Fruit fly (Drosophila melanogaster) S2 (cell line): ENCODE measurements around the gene SCCRO4.

Experiments used
- CG8478 ChIP-seq: fragments of >200 bp; optimal IDR thresholded peaks from 2 replicates; lab custom pipeline; 2018
- CTCF ChIP-seq, 2 experiments: fragments of >200 bp; optimal IDR thresholded peaks; 2 replicates each; lab custom pipeline; 2018

SCCRO4 gene

DNA sequence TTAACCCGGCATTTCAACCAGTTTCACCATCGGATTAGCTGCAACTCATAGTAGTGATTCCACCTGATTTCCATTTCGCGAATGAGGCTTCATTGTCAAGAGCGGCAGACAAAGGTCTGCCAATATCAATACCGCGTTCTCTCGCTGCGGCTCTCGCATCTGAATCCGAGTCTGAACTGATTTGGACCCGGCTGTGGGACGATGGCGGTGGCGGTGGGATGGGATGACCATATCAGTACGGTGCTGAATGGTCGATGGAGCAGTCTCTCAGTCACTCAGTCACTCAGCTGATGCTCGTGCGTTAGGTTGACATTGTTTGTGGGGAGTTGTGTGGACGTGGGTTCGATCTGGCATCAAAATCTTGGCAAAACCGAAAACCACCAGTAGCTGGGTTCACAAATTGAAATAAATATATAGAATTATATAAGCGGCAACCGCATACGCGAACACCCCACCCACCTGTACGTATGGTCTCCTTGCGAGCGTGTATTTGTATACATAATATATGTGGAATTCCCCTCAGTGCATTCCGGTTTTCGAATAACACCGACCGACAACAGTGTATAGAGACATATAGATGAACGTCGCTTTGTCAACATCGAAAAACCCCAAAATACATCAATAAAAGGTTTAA lies 17.9 kb downstream of the SCCRO4 start, which contains the start of gene Spn77Ba:
Gene Spn77Ba, plus strand, starts transcription at position 235 of the 634 bp plus-strand sequence.
- TF ChIP-seq CG8478 (lab: Kevin White, UChicago) (no peak), CTCF (optimal IDR thresholded peaks at IDR 0.05; lab: Kevin White, UChicago) (no peak)

dm6 chr3L:20317751-20318150 lies 18.5 kb downstream of the SCCRO4 start:
- TF ChIP-seq CG8478 (lab: Kevin White, UChicago), result no peak
- TF ChIP-seq CTCF (optimal IDR thresholded peaks at IDR 0.05; lab: Kevin White, UChicago), result no peak

DNA sequence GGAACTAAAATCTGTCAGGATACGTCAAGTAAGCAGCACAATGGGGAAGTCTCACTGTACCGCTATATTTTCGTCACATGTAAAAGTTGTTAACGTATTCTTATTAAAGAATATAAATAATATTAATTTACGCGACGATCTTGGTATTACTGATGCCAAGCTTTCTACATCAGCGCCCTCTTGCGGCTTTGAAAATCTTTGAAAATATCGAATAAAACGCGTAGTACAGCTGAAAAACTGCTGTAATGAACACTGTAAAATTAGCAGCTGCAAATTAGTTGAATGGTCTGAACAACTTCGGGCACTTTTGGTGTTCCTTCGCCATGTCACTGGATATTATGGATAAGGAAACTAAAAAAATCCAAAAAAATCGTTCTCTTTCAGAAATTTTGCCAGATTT lies 20.8 kb downstream of the SCCRO4 start:
- TF ChIP-seq CTCF (optimal IDR thresholded peaks at IDR 0.05; lab: Kevin White, UChicago), result peak; percentile 50 to 78
- no peak for TF ChIP-seq CG8478 (lab: Kevin White, UChicago)

DNA sequence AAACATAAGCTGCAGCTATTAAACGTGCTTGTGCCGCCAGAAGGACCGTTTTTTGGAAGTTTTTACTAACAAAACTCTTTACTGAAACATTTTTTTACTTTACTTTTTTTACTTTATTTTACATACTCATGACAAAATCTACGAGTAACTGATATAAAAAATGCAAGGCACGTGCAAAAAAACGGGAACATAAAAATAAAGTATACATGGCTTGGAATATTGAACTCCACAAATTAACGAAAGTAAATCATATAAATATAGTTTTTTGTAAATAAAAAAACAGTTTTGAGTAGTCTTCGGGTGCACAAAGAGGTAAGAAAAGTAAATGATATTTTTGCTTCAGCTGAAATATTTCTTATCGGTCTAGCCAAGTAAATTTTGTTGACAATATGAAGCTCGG lies 21.4 kb downstream of the SCCRO4 start, which contains the start of gene Spn77Bb:
Gene Spn77Bb, plus strand, starts transcription at position 301 of the 400 bp plus-strand sequence.
- no peak for TF ChIP-seq CG8478 (lab: Kevin White, UChicago)
- TF ChIP-seq CTCF (optimal IDR thresholded peaks at IDR 0.05; lab: Kevin White, UChicago), result no peak

DNA sequence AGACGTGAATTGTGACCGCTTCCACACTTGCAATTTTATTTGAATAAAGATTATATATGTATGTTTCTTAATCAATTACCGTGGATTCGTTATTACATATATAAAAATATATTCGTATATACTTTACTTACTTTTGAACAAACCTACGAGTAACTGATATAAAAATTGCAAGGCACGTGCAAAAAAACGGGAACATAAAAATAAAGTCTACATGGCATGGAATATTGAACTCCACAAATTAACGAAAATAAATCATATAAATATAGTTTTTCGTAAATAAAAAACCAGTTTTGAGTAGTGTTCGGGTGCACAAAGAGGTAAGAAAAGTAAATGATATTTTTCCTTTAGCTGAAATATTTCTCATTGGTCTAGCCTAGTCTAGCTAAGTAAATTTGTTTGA lies 43.1 kb downstream of the SCCRO4 start, which contains the start of gene Spn77Bc:
Gene Spn77Bc, plus strand, starts transcription at position 301 of the 400 bp plus-strand sequence.
- TF ChIP-seq CTCF (optimal IDR thresholded peaks at IDR 0.05; lab: Kevin White, UChicago), result no peak
- TF ChIP-seq CG8478 (lab: Kevin White, UChicago), result no peak

dm6 chr3L:20347762-20348580 lies 48.8 kb downstream of the SCCRO4 start, which contains the start of the genes Rbbp5 and eRF1:
Gene Rbbp5, minus strand, starts transcription at chr3L:20347942.
Gene eRF1, plus strand, starts transcription at chr3L:20348355.
- TF ChIP-seq CTCF (optimal IDR thresholded peaks at IDR 0.05; lab: Kevin White, UChicago) (no peak), CG8478 (lab: Kevin White, UChicago) (no peak)

DNA sequence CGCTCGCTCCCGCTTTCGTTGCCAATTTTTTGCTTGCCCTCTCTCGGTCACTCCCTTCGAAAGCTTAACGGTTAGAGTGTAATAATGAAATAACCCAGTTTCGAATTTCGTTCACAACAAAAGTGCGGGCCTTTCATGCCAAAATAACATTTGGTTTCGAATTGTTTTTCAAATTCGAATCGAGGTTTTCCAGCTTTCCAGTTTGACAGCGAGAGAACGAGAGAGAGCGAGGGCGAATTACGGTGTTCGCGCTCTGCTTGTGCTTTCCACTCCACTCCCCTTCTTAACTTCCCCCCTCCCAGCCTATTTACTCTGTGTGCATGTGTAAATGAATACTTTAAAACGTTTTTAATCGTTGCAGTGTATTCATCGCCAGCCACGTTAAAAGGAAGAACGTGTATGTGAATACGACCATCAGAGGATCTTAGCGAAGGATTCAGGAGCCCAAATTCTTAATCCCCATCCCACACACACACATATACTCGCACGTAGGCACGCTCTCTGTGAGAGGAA lies 49.4 kb downstream of the SCCRO4 start:
- TF ChIP-seq CTCF (optimal IDR thresholded peaks at IDR 0.05; lab: Kevin White, UChicago) (no peak), CG8478 (lab: Kevin White, UChicago) (no peak)

DNA sequence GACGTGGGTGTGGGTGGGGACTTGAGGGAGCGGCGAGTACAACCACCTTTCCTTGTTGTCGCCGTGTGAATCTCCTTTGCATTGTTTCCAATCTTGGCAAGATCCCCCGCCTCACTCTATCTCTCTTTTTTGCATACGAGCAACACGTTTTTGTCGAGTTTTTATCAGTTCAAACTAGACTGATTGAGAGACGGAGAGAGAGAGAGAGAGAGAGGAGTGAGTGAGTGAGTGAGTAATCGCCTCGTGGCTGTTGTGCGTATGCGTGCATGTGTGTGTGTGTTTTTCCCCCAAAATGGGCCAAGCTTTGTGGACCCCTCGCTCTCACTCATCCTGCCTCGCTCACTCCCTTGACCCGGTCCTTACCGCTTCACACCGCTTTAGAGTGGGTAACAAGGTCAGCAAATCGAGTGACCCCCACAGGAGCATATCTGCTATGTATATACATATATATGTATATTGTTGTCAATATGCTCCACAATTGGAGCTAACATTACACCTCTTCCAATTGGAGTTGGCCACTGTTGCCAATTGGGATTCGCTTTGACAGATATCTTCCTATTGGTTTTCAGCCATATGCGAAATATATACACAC lies 50.2 kb downstream of the SCCRO4 start:
- TF ChIP-seq CTCF (optimal IDR thresholded peaks at IDR 0.05; lab: Kevin White, UChicago) (no peak), CG8478 (lab: Kevin White, UChicago) (no peak)

dm6 chr3L:20353149-20353548 lies 53.9 kb downstream of the SCCRO4 start, which contains the start of gene CG5618:
Gene CG5618, plus strand, starts transcription at chr3L:20353449.
- no peak for TF ChIP-seq CTCF (optimal IDR thresholded peaks at IDR 0.05; lab: Kevin White, UChicago)
- no peak for TF ChIP-seq CG8478 (lab: Kevin White, UChicago)

dm6 chr3L:20353726-20354332 lies 54.6 kb downstream of the SCCRO4 start:
- TF ChIP-seq CG8478 (lab: Kevin White, UChicago) (no peak), CTCF (optimal IDR thresholded peaks at IDR 0.05; lab: Kevin White, UChicago) (no peak)

DNA sequence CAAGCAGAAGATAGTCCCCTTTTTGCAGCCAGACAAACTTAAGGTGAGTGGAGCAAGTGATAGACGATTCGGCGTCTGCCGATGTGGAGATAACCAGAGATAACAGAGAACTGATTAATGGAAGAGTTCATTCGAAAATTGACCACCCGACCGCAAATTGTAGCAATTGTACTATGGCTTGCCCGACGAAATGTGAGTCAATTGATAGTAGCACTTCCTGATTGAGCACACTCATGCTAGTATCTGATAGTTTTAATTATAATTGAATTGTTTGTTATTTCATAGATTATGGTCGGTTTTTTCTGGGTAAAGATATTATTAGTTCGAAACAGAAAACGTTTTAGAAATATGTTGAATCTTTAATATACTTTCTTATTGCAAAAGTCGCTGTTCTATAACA lies 55.2 kb downstream of the SCCRO4 start:
- TF ChIP-seq CTCF (optimal IDR thresholded peaks at IDR 0.05; lab: Kevin White, UChicago) (no peak), CG8478 (lab: Kevin White, UChicago) (no peak)

dm6 chr3L:20354872-20355271 lies 55.7 kb downstream of the SCCRO4 start:
- TF ChIP-seq CG8478 (lab: Kevin White, UChicago) (no peak), CTCF (optimal IDR thresholded peaks at IDR 0.05; lab: Kevin White, UChicago) (no peak)

DNA sequence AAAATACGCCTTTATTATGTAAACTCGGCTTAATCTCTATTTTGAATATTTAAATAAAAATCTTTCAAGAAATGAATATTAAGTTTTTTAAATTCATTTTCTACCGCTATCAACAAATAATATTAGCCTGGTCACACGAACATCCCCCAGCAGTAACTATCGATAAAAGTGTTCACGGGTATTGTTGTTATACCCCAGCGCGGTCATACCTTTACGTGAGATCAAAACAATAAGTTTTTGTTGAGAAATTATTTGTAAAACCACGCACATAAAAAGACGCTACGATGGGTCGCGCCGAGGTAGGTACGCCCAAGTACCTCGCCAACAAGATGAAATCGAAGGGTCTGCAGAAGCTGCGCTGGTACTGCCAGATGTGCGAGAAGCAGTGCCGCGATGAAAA lies 57.4 kb downstream of the SCCRO4 start, which contains the start of gene kin17:
Gene kin17, plus strand, starts transcription at position 195 of the 400 bp plus-strand sequence.
- TF ChIP-seq CG8478 (lab: Kevin White, UChicago) (no peak), CTCF (optimal IDR thresholded peaks at IDR 0.05; lab: Kevin White, UChicago) (no peak)

DNA sequence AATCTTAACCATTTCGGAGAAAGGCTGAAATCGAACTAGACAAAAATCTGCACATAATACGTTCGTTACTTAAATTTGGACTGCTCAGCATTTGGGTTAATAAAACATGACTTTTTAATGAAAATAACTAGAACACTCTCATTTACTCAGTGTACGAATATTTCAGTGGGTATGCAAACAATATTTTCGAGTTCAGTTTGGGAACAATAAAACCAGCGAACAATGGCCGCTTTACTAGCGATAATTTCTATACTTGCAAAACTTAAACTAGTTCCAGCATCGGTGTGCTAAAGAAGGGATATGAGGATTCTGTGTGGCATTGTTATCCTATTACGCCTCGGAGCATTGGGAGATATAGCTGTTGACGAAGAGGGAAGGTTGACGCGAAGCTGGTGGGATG lies 59.0 kb downstream of the SCCRO4 start, which contains the start of gene CG5665:
Gene CG5665, plus strand, starts transcription at position 301 of the 400 bp plus-strand sequence.
- TF ChIP-seq CG8478 (lab: Kevin White, UChicago) (no peak), CTCF (optimal IDR thresholded peaks at IDR 0.05; lab: Kevin White, UChicago) (no peak)
